Fruit fly (Drosophila melanogaster) ovary, adult (tissue): ENCODE data around the gene CG7342.

ENCODE experiments used
- CG17801 ChIP-seq: fragments of 200-800 bp; optimal IDR thresholded peaks from 2 replicates; lab custom pipeline; 2019; ENCODE audit warnings: missing biosample characterization, mild to moderate bottlenecking, missing genetic modification characterization, moderate library complexity; ENCODE audit not compliant: partially characterized antibody

The CG7342 gene

DNA sequence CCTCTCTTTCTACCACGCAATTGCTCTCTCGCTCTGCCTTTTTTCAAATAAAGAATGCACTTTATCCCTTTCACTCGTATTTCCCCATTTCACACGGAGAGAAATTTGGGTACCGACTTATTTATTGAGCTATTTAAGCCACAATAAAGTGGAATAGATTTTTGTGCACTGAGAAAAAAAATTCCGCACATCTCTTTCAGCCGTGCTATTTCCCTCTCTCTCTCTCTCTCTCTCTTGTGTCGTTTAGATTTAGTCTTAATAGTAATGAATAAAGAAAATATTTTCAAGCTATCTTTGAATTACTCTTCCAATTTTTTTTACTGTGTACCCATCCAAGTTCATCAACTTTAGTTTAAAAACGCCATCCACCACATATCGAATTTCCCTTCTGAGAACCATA is 20.4 kb downstream of the CG7342 start:
- TF ChIP-seq CG17801, result peak; percentile 73

DNA sequence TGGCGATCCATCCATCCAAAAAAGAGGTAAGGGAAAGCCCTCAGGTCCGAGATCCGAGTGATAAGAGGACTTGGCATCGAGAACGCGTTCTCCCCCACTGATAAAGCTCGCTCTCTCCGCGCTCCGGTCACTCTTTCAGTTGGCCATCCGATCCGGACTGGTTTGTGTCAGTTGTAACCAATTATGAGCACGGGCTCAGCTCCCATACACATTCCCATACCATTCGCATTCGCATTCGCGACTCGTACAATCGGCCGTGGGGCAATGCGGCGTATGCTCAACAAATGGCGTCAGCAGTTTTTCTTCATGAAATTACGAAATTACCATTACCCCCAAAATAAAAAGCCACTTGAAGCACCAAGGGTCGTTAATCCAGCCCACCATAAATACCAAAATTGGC is 21.3 kb downstream of the CG7342 start:
- TF ChIP-seq CG17801, result no peak

DNA sequence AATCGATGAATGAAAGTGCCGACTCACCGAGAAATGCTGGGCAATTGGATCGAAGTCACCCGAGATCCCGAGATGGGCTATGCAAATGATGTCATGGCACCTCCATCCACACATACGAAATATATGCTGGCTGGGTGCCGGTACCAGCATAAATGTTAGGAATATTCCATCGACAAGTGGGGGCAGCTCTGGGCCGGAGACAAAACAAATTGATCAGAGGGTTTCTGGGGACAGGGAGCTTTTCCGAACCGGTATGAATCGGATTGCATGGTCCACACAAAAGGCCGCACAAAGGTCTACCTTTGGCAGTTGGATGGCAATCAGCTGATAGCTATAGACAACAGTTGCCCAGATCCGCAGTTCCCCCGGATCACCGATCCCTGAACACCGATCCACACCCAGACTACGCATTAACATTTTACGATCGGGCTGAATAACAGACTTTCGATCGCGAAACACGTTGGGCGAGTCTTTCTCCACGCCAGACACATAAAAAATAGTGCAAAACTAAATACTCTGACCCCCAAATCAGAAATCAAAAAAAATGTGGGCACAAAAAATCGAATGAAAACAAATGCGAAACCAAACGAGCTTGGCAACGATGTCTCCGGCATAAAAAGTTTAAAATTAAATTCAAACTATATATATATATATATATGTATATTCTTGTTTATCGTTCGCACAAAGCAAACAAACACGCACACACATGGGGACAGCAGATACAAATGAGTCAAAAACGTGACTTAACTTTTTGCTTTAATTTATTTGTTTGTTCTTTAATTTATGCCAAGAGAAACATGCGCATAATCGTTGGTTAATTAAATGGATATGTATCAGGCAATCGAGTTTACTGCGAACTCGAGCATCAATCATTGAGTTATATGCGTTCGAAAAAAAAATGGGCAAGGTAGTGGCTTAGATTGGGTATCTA is 22.4 kb downstream of the CG7342 start:
- TF ChIP-seq CG17801, result no peak

DNA sequence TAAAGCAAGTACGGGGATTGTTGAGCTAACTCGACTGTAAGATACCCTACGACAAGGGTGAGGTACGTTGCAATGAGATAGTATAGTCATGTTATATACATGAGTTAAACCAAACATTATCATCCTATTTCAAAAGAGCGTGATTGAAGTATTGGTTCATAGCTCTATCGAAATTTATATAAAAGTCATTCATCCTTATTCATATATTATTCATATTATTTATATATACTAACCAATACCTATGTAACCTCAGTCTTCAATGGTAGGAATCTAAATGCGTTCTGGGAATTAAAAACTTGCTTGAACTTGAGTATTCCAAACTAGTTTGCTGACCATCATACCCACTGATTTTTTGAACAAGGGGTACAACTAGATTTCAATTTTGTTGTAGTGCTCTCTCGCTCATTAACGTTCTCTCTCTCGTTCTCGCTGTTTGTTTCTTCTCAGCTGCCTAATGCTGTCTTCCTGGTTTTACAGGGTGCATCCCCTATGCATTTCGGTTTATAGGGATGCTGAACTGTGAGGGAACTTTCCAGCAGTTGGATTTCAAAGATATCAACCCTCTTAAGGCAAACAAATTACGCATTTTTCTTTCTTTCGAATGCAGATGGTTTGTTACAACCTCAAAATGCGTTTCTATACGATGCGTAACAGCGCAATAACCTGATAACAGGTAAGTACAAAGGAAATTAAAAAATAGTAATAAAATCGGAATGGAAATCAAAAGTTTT is 24.8 kb downstream of the CG7342 start:
- peak; percentile 29 for TF ChIP-seq CG17801

DNA sequence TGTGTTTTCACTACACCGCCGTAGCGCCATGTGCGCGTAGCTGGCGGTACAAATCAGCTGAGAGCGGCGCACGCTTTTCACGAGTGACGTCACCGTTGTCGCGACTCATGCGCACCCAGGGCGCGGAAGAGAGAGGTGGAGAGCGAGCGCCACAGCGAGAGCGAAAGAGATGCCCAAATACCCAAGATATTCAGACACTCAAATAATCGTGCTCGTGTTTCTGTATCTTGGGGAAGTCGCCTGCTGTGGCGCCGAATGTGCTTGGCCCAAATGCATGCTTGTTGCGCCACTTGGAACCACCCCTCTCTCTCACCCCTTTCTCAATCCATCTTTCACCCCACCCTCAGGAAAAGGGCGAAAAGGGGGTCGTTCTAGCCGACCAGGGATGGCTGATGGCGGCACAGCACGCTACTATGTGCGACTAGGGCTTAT is 29.5 kb downstream of the CG7342 start, which contains the start of gene CG6231:
Gene CG6231 (minus strand): TSS at position 34 of the 432 bp plus-strand sequence.
- no peak for TF ChIP-seq CG17801

DNA sequence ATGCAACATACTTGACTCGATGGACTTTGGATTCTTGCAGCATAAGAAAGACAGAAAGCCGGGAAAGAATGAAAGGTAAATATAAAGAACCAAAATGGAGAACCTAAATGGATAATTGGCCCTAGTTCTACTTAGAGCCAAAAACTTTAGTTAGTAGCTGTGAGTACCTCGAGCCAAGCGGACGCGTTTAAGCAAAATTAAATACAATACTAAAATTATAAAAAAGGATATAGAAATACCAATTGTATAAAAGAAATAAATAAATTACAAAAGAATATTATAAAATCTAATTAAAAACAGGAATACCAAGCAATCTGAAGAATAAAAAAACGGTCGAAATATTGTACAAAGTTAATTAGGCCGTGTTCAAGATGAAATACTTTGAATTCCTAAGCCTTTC is 31.5 kb downstream of the CG7342 start, which contains the start of gene CG34138:
Gene CG34138 (plus strand): TSS at position 301 of the 400 bp plus-strand sequence.
- no peak for TF ChIP-seq CG17801

DNA sequence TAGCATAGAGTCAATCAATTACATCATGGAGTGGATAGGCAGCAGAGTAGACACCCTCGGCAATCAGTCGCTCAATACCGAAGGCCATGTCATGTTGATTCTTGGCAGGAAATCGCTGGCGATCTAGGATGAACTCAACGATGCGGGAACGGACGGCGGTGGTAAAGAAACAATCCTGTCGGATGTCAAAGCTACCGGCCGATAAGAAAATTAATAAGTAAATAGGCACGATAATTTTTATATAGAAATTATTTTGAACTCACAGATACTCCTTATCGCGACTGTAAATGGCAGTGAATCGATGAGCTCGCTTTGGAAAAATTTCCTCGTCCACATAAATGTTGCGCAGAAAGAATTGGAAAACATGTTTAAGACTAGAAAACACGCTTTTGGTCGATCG is 34.8 kb downstream of the CG7342 start:
- TF ChIP-seq CG17801, result no peak

DNA sequence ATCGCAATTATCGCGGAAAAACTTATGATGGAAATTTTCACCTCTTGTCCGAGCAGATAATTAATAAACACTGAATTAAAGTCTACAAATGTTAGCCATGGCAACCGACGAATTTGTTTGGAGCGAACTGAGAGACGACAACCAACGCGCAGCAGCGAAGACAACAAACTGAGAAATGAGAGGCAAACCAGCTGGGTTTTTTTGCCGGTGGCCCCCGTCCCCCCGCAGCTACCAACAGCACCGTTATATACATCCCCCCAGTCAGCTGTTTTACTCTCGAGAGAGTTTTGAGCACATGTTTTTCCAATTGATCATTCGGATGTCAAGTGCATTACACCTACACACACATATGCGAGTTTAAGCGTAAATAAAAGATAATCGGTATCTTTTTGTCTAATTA is 37.9 kb downstream of the CG7342 start:
- TF ChIP-seq CG17801, result peak; percentile 10

DNA sequence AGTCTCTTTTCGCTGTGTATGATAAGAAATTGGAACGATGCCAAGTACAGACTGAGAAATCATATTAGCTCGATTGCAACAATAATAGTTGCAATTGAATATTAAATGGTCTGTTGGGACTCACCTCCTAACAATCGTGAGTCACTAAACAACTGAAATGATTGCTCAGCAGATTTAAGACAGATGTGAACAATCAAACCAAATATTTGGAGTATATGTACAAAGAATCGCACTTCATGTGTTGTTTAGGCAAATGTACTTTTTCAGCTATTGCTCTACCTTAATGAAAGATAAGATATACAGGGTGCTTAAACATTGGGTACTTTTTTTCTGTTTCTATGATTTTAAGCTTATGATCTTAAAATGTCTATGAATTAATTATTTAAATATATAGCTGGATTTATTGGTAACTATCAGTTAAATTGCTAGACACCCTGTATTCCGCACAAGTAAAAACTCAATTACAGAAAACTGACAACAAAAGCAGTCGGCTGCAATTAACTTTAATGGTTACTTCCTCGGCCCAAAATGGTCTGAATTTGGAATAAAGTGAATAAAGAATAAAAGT is 38.4 kb downstream of the CG7342 start:
- TF ChIP-seq CG17801, result peak; percentile 95

DNA sequence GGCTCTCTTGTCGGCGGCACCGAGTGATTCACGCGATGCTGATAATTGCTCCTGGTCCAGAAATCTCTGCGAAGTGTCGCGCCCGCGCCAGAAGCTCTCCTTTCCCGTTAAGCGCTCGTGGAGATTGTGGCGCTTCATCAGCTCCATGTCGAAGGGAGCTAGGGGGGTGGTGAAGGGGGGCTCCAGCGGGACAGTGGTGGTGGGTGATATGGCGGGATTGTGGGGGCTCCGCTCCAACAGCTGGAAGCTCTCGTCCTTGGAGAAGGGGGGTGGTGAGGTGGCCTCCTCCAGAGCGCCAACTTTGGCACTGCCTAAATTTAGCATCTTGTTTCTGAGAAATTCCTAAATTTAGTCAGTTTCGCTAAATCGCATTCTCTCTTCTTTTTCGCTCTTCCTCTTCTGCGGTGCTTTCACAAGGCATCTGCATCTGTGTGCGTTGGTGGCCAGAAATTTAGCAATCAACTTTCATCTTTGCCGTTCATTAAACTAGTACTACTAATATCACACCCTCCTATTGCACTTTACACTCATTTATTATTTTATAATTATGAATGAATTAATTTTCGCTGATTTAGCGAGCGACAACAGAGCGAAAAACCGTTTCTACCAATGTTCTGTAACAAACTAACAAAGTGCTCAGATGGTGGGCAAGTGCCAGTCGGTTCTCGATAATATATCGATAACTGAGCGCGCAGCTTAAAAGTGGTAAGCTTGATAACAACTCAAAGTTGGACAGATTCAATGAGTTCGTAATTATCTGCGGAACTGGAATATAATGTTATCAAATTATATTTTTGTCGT is 39.1 kb downstream of the CG7342 start, which contains the start of gene subdued:
Gene subdued (minus strand): TSS at position 631 of the 801 bp plus-strand sequence.
- peak; percentile 19 for TF ChIP-seq CG17801

DNA sequence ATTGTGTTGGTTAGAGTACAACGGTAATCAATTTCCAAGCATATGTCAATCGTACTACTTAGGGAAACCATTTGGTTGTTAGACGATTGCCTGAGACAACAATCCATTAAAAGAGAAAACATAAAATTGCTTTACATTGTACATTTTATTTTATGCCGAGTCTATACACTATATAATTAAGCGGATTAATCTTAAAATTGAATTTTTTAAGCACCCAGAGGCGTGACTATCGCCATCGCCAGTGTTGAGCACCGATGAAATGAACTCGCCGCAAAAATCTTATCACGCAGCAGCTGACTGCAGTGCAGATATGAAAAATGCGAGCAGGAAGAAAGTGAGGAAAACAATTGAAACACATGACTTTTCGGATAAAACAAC is 39.7 kb downstream of the CG7342 start:
- TF ChIP-seq CG17801, result no peak

DNA sequence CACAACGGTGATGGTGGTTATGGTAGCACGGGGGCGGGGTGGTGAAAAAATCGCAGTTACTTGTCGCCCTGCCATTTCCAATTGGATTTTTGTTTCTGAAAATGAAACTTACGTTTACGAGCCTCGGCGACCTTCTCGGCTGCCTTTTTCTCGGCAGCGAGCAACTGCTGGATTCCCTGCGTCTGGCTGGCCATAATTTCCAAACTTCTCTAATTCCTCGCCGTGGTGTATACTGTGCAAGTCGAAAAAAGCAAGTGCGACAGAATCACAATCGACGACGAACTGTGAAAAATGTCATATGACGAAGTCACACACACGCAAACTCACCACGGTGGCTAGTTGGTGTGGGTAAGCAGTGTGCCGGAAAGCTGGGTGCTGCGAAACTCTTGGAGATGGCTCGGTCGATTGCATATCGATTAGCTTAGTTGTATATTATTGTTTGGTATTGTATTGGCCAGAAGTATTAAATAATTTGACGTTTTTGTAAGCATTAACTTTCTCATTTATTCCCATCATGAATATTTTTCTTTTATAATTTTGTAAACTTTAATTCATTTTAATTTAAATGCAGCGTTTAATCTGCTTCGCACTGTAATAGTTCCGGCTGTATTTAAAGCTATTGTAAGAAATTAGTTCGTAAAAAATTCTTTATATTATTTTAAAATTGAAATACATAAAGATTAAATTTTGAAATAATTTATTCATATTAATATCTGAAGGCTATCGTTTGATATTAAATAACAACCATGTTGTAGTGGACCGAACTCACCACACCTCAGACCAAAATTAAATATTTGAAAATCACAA is 41.1 kb downstream of the CG7342 start, which contains the start of gene Vha13:
Gene Vha13 (minus strand): TSS at position 293 of the 807 bp plus-strand sequence.
- TF ChIP-seq CG17801, result peak; percentile 74

DNA sequence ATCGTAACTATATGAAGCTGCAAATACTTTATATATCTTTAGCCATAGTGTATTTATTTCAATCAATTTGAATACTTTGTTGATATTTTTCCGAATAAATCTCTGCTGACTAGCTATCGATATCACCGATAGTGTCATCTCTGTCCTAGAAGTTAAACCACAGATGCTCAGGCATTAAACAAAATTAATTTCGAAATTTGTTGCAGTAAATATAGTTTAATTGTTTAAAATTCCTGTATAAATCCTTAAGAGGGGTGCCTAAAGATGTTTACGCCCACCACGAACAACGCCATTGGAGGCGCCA is 41.7 kb downstream of the CG7342 start, which contains the start of gene Nup58:
Gene Nup58 (plus strand): TSS at position 126 of the 304 bp plus-strand sequence.
- peak; percentile 11 for TF ChIP-seq CG17801

DNA sequence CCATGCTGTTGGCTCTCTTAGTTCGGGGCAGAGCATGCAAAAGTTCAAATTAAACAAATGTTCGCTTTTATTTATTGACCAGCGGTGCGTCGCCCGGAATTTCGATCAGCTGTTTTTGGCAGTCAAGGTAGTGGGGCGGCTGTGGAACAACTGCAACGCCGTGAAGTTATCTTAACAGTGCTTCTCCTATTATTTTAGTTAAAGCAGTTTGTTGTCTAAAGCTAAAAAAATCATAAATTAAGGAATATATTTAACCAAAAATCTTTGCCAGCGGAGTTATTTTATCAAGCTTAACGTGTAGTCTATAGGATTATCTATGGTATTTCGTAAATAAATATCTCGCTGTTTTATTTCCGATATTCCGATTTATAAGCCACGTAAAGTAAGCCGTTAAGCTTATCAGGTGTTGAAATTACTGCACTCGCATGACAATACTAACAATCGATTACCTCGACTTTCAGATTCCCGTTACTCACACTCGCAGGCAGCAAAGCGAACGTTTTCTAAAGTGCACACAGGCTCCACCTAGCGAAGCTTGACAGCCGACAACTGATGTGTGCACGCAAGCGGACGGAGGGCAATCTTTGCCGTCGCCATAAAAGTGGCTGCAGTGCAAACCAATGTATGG is 45.2 kb downstream of the CG7342 start, which contains the start of the genes CG6195 and CG31220:
Gene CG6195 (minus strand): TSS at position 122 of the 628 bp plus-strand sequence.
Gene CG31220 (plus strand): TSS at position 199 of the 628 bp plus-strand sequence.
- no peak for TF ChIP-seq CG17801
